Fruit fly (Drosophila melanogaster) whole organism, embryonic: ENCODE data around the gene Nca.

Experiments used
- CG15011 ChIP-seq: fragments of 200-800 bp; sonication (Bioruptor generic); optimal IDR thresholded peaks from 3 replicates; lab custom pipeline; 2018; ENCODE audit warnings: missing biosample characterization, mild to moderate bottlenecking, missing genetic modification characterization
- CG17829 ChIP-seq: fragments of 200-800 bp; optimal IDR thresholded peaks from 2 replicates; lab custom pipeline; 2019; ENCODE audit warnings: missing biosample characterization, mild to moderate bottlenecking, missing genetic modification characterization, moderate library complexity
- CG31224 ChIP-seq: fragments of 200-800 bp; sonication (Bioruptor generic); IDR thresholded peaks from 2 replicates; pipeline ENCODE4 v1.3.6; 2022; ENCODE audit warnings: missing biosample characterization, missing genetic modification characterization
- Lpt ChIP-seq: fragments of >200 bp; optimal IDR thresholded peaks from 2 replicates; lab custom pipeline; 2018; ENCODE audit warnings: missing biosample characterization, missing genetic modification characterization
- corto ChIP-seq: fragments of 200-800 bp; sonication (Bioruptor generic); optimal IDR thresholded peaks from 2 replicates; lab custom pipeline; 2016; ENCODE audit warnings: missing biosample characterization, mild to moderate bottlenecking, missing genetic modification characterization, moderate library complexity

DNA sequence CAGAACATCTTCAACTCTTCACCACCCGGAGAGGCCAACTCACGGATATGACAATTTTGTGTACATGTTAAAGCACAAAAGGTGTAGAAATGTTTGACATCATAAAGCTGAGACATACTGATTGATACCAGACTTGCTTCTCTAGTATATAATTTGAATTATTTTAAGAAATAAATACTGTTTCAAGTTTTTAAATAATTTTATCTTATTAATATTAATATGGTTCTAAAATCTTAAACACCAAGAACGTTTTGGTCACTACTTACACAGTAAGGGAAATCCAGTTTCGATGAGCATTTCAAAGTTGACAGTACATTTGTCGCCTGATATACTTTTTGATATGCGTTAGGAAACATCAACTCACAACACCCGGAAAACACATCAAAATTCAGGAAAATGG, 5.9 kb upstream of the Nca start, which contains the start of the genes hale and schuy:
- no peak for TF ChIP-seq corto (GFP tag; lab: Kevin White, UChicago)
- TF ChIP-seq CG31224 (GFP tag; lab: Robert Waterston, UW), result no peak
- TF ChIP-seq CG17829, result no peak
- TF ChIP-seq CG15011 (GFP tag; lab: Kevin White, UChicago), result no peak
- no peak for TF ChIP-seq Lpt (GFP tag; lab: Kevin White, UChicago)
